Fruit fly (Drosophila melanogaster): Measurements from ENCODE around the gene CG15312.

dm6 chrX:10106562-10107147 is 36.0 kb upstream of the CG15312 start:
- TF ChIP-seq psq (optimal IDR thresholded peaks at IDR 0.05) (no peak), ttk (optimal IDR thresholded peaks at IDR 0.05) (no peak)
